Worm (Caenorhabditis elegans) whole organism, L1 larva: Measurements from ENCODE around the gene col-152.
A peak's percentile ranks its signal among the peaks of the same experiment; 100 is the strongest.

Experiments
- C16A3.4 ChIP-seq: fragments of 150-350 bp; optimal IDR thresholded peaks from 2 replicates; lab custom pipeline; 2014; ENCODE audit warnings: missing biosample characterization, missing genetic modification characterization
- F16B12.6 ChIP-seq: fragments of 150-350 bp; optimal IDR thresholded peaks from 2 replicates; lab custom pipeline; 2014; ENCODE audit warnings: missing biosample characterization, missing genetic modification characterization
- Y116A8C.19 ChIP-seq: sonication (generic microtip); optimal IDR thresholded peaks from 2 replicates; lab custom pipeline; 2016; ENCODE audit warnings: missing compliant biosample characterization, missing genetic modification characterization, borderline replicate concordance
- ceh-8 ChIP-seq: fragments of 200-800 bp; sonication (Bioruptor generic); optimal IDR thresholded peaks from 2 replicates; lab custom pipeline; 2018; ENCODE audit warnings: mild to moderate bottlenecking, missing genetic modification characterization, moderate library complexity, missing compliant biosample characterization
- efl-1 ChIP-seq, 4 experiments: fragments of 150-350 bp; optimal IDR thresholded peaks in 3 of 4; peaks in 1 of 4; 1 replicate in 1 of 4; 2 replicates in 3 of 4; lab custom pipeline; 2014; ENCODE audit warnings: missing biosample characterization in 2 of 4, missing genetic modification characterization in 2 of 4, missing genetic modification reagents in 2 of 4
- efl-3 ChIP-seq: fragments of 200-800 bp; sonication (Bioruptor generic); optimal IDR thresholded peaks from 2 replicates; lab custom pipeline; 2018; ENCODE audit warnings: mild to moderate bottlenecking, missing genetic modification characterization, missing compliant biosample characterization
- elt-2 ChIP-seq: sonication (generic microtip); optimal IDR thresholded peaks from 2 replicates; lab custom pipeline; 2016; ENCODE audit warnings: missing genetic modification characterization, mild to moderate bottlenecking, inconsistent platforms, missing compliant biosample characterization, missing genetic modification reagents
- ets-5 ChIP-seq: fragments of 200-800 bp; sonication (Bioruptor generic); IDR thresholded peaks from 2 replicates; pipeline ENCODE4 v1.3.6; 2022; ENCODE audit warnings: missing genetic modification characterization, missing compliant biosample characterization
- fkh-10 ChIP-seq: sonication (generic microtip); optimal IDR thresholded peaks from 2 replicates; lab custom pipeline; 2017; ENCODE audit warnings: missing biosample characterization, missing genetic modification reagents, missing genetic modification characterization
- fkh-4 ChIP-seq: sonication (generic microtip); optimal IDR thresholded peaks from 2 replicates; lab custom pipeline; 2016; ENCODE audit warnings: missing compliant biosample characterization, missing genetic modification characterization, borderline replicate concordance
- hpl-2 ChIP-seq: fragments of 150-350 bp; optimal IDR thresholded peaks from 2 replicates; lab custom pipeline; 2014; ENCODE audit warnings: missing biosample characterization, missing genetic modification reagents, missing genetic modification characterization
- irx-1 ChIP-seq: sonication (generic microtip); optimal IDR thresholded peaks from 2 replicates; lab custom pipeline; 2016; ENCODE audit warnings: missing genetic modification characterization, missing compliant biosample characterization
- lin-35 ChIP-seq, 2 experiments: fragments of 150-350 bp; optimal IDR thresholded peaks; 2 replicates each; lab custom pipeline; 2014; ENCODE audit warnings: missing biosample characterization in 2 of 2, missing genetic modification characterization in 2 of 2, missing genetic modification reagents in 2 of 2
- lin-39 ChIP-seq: fragments of 150-350 bp; optimal IDR thresholded peaks from 2 replicates; lab custom pipeline; 2014; ENCODE audit warnings: missing biosample characterization, missing genetic modification reagents, missing genetic modification characterization
- nhr-20 ChIP-seq: sonication (generic microtip); optimal IDR thresholded peaks from 2 replicates; lab custom pipeline; 2016; ENCODE audit warnings: mild to moderate bottlenecking, missing genetic modification characterization, missing compliant biosample characterization
- nhr-47 ChIP-seq: sonication (generic microtip); optimal IDR thresholded peaks from 2 replicates; lab custom pipeline; 2016; ENCODE audit warnings: mild to moderate bottlenecking, missing genetic modification characterization, moderate library complexity, missing compliant biosample characterization
- nhr-71 ChIP-seq: sonication (generic microtip); optimal IDR thresholded peaks from 2 replicates; lab custom pipeline; 2016; ENCODE audit warnings: mild to moderate bottlenecking, missing genetic modification characterization, moderate library complexity, missing compliant biosample characterization
- nhr-77 ChIP-seq: fragments of 150-350 bp; optimal IDR thresholded peaks from 2 replicates; lab custom pipeline; 2014; ENCODE audit warnings: missing biosample characterization, missing genetic modification characterization
- nhr-84 ChIP-seq: sonication (generic microtip); optimal IDR thresholded peaks from 2 replicates; lab custom pipeline; 2017; ENCODE audit warnings: missing biosample characterization, missing genetic modification characterization
- nhr-85 ChIP-seq: sonication (generic microtip); peaks from one replicate; lab custom pipeline; 2016; ENCODE audit warnings: missing genetic modification characterization, inconsistent platforms, missing compliant biosample characterization
- pax-3 ChIP-seq: fragments of 200-800 bp; sonication (Bioruptor generic); optimal IDR thresholded peaks from 2 replicates; lab custom pipeline; 2018; ENCODE audit warnings: mild to moderate bottlenecking, missing genetic modification characterization, moderate library complexity, missing compliant biosample characterization
- rnt-1 ChIP-seq: sonication (generic microtip); optimal IDR thresholded peaks from 2 replicates; lab custom pipeline; 2016; ENCODE audit warnings: mild to moderate bottlenecking, missing genetic modification characterization, moderate library complexity, missing compliant biosample characterization
- skn-1 ChIP-seq: fragments of 150-350 bp; optimal IDR thresholded peaks from 2 replicates; lab custom pipeline; 2014; ENCODE audit warnings: missing biosample characterization, missing genetic modification characterization
- snpc-4 ChIP-seq: fragments of 150-350 bp; optimal IDR thresholded peaks from 2 replicates; lab custom pipeline; 2014; ENCODE audit warnings: missing biosample characterization, missing genetic modification characterization
- sox-4 ChIP-seq: sonication (generic microtip); optimal IDR thresholded peaks from 2 replicates; lab custom pipeline; 2016; ENCODE audit warnings: missing genetic modification characterization, missing compliant biosample characterization
- sptf-1 ChIP-seq: fragments of 150-350 bp; optimal IDR thresholded peaks from 2 replicates; lab custom pipeline; 2014; ENCODE audit warnings: missing biosample characterization, missing genetic modification characterization
- tlp-1 ChIP-seq: fragments of 150-350 bp; optimal IDR thresholded peaks from 2 replicates; lab custom pipeline; 2014; ENCODE audit warnings: missing biosample characterization, missing genetic modification characterization
- unc-130 ChIP-seq: fragments of 150-350 bp; optimal IDR thresholded peaks from 2 replicates; lab custom pipeline; 2017; ENCODE audit warnings: missing biosample characterization, missing genetic modification characterization, inconsistent platforms
- xbp-1 ChIP-seq: sonication (generic microtip); optimal IDR thresholded peaks from 2 replicates; lab custom pipeline; 2016; ENCODE audit warnings: missing genetic modification characterization, missing compliant biosample characterization
- ztf-11 ChIP-seq, 2 experiments: sonication (generic microtip); optimal IDR thresholded peaks; 2 replicates each; lab custom pipeline; 2016 to 2017; ENCODE audit warnings: missing genetic modification characterization in 2 of 2, missing biosample characterization in 1 of 2, missing compliant biosample characterization in 1 of 2
- ztf-4 ChIP-seq: fragments of 150-350 bp; optimal IDR thresholded peaks from 2 replicates; lab custom pipeline; 2014; ENCODE audit warnings: missing biosample characterization, missing genetic modification characterization

Gene col-152

ce11 chrV:10578938-10579337, 18.2 kb downstream of the col-152 start, which contains the start of the genes erh-1 and lpd-9 (continued):
- TF ChIP-seq tlp-1 (tag; lab: Kevin White, UChicago) (no peak), nhr-20 (tag; lab: Kevin White, UChicago) (peak; percentile 82), rnt-1 (tag; lab: Kevin White, UChicago) (peak; percentile 89), Y116A8C.19 (no peak), nhr-85 (tag; lab: Kevin White, UChicago) (peak; percentile 87), snpc-4 (tag; lab: Kevin White, UChicago) (peak; percentile 77), fkh-10 (GFP tag; lab: Kevin White, UChicago) (peak; percentile 17), ceh-8 (GFP tag; lab: Kevin White, UChicago) (peak; percentile 51), efl-3 (GFP tag; lab: Kevin White, UChicago) (no peak), hpl-2 (GFP tag; lab: Kevin White, UChicago) (no peak), unc-130 (tag; lab: Kevin White, UChicago) (peak; percentile 22), nhr-77 (tag; lab: Kevin White, UChicago) (peak; percentile 67), nhr-47 (tag; lab: Kevin White, UChicago) (peak; percentile 90), lin-39 (tag; lab: Kevin White, UChicago) (peak; percentile 70), F16B12.6 (tag; lab: Kevin White, UChicago) (peak; percentile 49), nhr-71 (tag; lab: Kevin White, UChicago) (peak; percentile 87), sptf-1 (no peak), irx-1 (tag; lab: Kevin White, UChicago) (peak; percentile 70), sox-4 (tag; lab: Kevin White, UChicago) (peak; percentile 28), ztf-11 (tag; optimal IDR thresholded peaks at IDR 0.05; lab: Kevin White, UChicago) (peak in 1 of 2 experiments; percentile 74), ets-5 (GFP tag; lab: Robert Waterston, UW) (no peak)

DNA sequence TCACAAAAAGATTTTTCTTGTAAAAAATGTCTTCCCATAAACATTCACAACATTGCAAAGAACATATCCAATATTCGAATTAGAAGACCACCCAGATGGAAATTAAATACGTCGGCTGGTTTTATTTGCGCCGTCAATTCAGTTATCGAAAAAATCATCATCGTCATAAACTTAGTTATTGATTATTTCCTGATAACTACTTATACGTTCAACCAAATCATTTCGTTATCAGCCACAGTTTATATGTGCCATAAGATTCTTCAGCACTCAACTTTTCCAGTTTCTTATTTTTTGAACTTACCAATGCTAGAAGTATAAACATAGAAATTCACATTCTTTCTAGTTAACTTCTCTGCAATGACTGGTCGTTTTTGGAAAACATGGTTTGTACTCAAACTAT, 19.9 kb downstream of the col-152 start:
- TF ChIP-seq irx-1 (tag; lab: Kevin White, UChicago) (no peak), tlp-1 (tag; lab: Kevin White, UChicago) (peak; percentile 56), elt-2 (peak; percentile 40), lin-35 (GFP tag; optimal IDR thresholded peaks at IDR 0.05; lab: Kevin White, UChicago) (peak in 1 of 2 experiments; percentile 9), pax-3 (tag; lab: Kevin White, UChicago) (no peak), C16A3.4 (tag; lab: Kevin White, UChicago) (no peak), hpl-2 (GFP tag; lab: Kevin White, UChicago) (no peak)

- peak; percentile 25 for TF ChIP-seq elt-2
- TF ChIP-seq ztf-4 (tag; lab: Kevin White, UChicago) = no peak
These were observed 21.1 kb downstream of the col-152 start, which contains the start of gene T21C9.6 for ce11 chrV:10581837-10582300. Gene T21C9.6 (plus strand): TSS chrV:10581887.

- TF ChIP-seq skn-1 (tag; lab: Kevin White, UChicago) (no peak), ztf-4 (tag; lab: Kevin White, UChicago) (no peak), F16B12.6 (tag; lab: Kevin White, UChicago) (no peak), fkh-4 (no peak), xbp-1 (tag; lab: Kevin White, UChicago) (no peak), nhr-71 (tag; lab: Kevin White, UChicago) (no peak), rnt-1 (tag; lab: Kevin White, UChicago) (no peak), sptf-1 (no peak)
These were observed 28.0 kb downstream of the col-152 start, which contains the start of gene srg-32 for ce11 chrV:10588694-10589093. Gene srg-32 (minus strand): TSS chrV:10588794.

- peak; percentile 24 for TF ChIP-seq tlp-1 (tag; lab: Kevin White, UChicago)
- peak; percentile 32 for TF ChIP-seq nhr-20 (tag; lab: Kevin White, UChicago)
- peak; percentile 62 for TF ChIP-seq nhr-71 (tag; lab: Kevin White, UChicago)
- peak; percentile 66 for TF ChIP-seq nhr-85 (tag; lab: Kevin White, UChicago)
- TF ChIP-seq fkh-10 (GFP tag; lab: Kevin White, UChicago) = no peak
- no peak for TF ChIP-seq nhr-84
- TF ChIP-seq elt-2 = peak; percentile 83
- no peak for TF ChIP-seq efl-1 (optimal IDR thresholded peaks at IDR 0.05; lab: Kevin White, UChicago)
- peak in 1 of 2 experiments; percentile 36 for TF ChIP-seq efl-1 (GFP tag; optimal IDR thresholded peaks at IDR 0.05 in 1 of 2; lab: Kevin White, UChicago)
- TF ChIP-seq lin-35 (GFP tag; optimal IDR thresholded peaks at IDR 0.05; lab: Kevin White, UChicago) = peak in 1 of 2 experiments; percentile 43
These were observed 29.2 kb downstream of the col-152 start, which contains the start of gene ttr-23 for ce11 chrV:10589774-10590528. Gene ttr-23 (minus strand): TSS chrV:10589860.
